Fruit fly (Drosophila melanogaster) whole organism, larva: ENCODE results near the gene Cp110.

Experiments
- noc ChIP-seq: fragments of 200-800 bp; sonication (Bioruptor generic); optimal IDR thresholded peaks from 3 replicates; lab custom pipeline; 2019; ENCODE audit warnings: missing biosample characterization, mild to moderate bottlenecking, missing genetic modification characterization, moderate library complexity

Gene Cp110

dm6 chrX:22481860-22482544 lies at the start of gene Cp110, which contains the start of gene CG12576:
Cp110 (plus strand) TSS chrX:22482082.
CG12576 (minus strand) TSS chrX:22482357.
- no peak for TF ChIP-seq noc (tag; lab: Kevin White, UChicago)

dm6 chrX:22443046-22443445 lies 38.8 kb upstream of the Cp110 start:
- TF ChIP-seq noc (tag; lab: Kevin White, UChicago) = no peak

dm6 chrX:22443518-22443917 lies 38.4 kb upstream of the Cp110 start:
- TF ChIP-seq noc (tag; lab: Kevin White, UChicago) = no peak

dm6 chrX:22443954-22444910 lies 37.6 kb upstream of the Cp110 start, which contains the start of gene CG14621:
CG14621 (plus strand) TSS chrX:22444227.
- no peak for TF ChIP-seq noc (tag; lab: Kevin White, UChicago)

- peak; percentile 50 for TF ChIP-seq noc (tag; lab: Kevin White, UChicago)
Measured at dm6 chrX:22449191-22449787, 32.6 kb upstream of the Cp110 start, which contains the start of the genes CG14615 and tilB. CG14615 (minus strand) TSS chrX:22449491. tilB (plus strand) TSS chrX:22449737.

dm6 chrX:22455023-22455422 lies 26.9 kb upstream of the Cp110 start, which contains the start of gene wap:
wap (minus strand) TSS chrX:22455422.
- TF ChIP-seq noc (tag; lab: Kevin White, UChicago) = no peak

- TF ChIP-seq noc (tag; lab: Kevin White, UChicago) = no peak
Measured at dm6 chrX:22455509-22456179, 26.2 kb upstream of the Cp110 start, which contains the start of gene Usp2. Usp2 (plus strand) TSS chrX:22455803.

- TF ChIP-seq noc (tag; lab: Kevin White, UChicago) = peak; percentile 58
Measured at dm6 chrX:22456180-22456948, 25.5 kb upstream of the Cp110 start.

dm6 chrX:22461218-22461760 lies 20.6 kb upstream of the Cp110 start:
- no peak for TF ChIP-seq noc (tag; lab: Kevin White, UChicago)

- TF ChIP-seq noc (tag; lab: Kevin White, UChicago) = no peak
Measured at dm6 chrX:22471819-22472218, 10.1 kb upstream of the Cp110 start, which contains the start of gene CG14613. CG14613 (minus strand) TSS chrX:22472021.

dm6 chrX:22473520-22473919 lies 8.4 kb upstream of the Cp110 start, which contains the start of gene CG14618:
CG14618 (plus strand) TSS chrX:22473698.
- TF ChIP-seq noc (tag; lab: Kevin White, UChicago) = no peak

dm6 chrX:22474881-22475280 lies 7.0 kb upstream of the Cp110 start:
- no peak for TF ChIP-seq noc (tag; lab: Kevin White, UChicago)

- peak; percentile 44 for TF ChIP-seq noc (tag; lab: Kevin White, UChicago)
Measured at dm6 chrX:22477689-22478590, 3.9 kb upstream of the Cp110 start.
